Fruit fly (Drosophila melanogaster) whole organism, wandering third instar larva: ENCODE measurements around the gene mthl12.

ENCODE experiments used
- Abd-B ChIP-seq: fragments of >200 bp; optimal IDR thresholded peaks from 2 replicates; lab custom pipeline; 2017; ENCODE audit warnings: missing biosample characterization, missing genetic modification characterization
- CG32264 ChIP-seq: fragments of 200-800 bp; sonication (Bioruptor generic); optimal IDR thresholded peaks from 2 replicates; lab custom pipeline; 2016; ENCODE audit warnings: missing biosample characterization, missing genetic modification characterization
- CG9705 ChIP-seq: fragments of 200-800 bp; sonication (Bioruptor generic); optimal IDR thresholded peaks from 2 replicates; lab custom pipeline; 2018; ENCODE audit warnings: missing biosample characterization, mild to moderate bottlenecking, missing genetic modification characterization
- CrebA ChIP-seq: fragments of 200-800 bp; sonication (Bioruptor generic); optimal IDR thresholded peaks from 2 replicates; lab custom pipeline; 2016; ENCODE audit warnings: missing biosample characterization, mild to moderate bottlenecking, missing genetic modification characterization, borderline replicate concordance
- Dfd ChIP-seq: fragments of >200 bp; optimal IDR thresholded peaks from 2 replicates; lab custom pipeline; 2017; ENCODE audit warnings: missing biosample characterization, missing genetic modification characterization
- GATAd ChIP-seq: sonication (Bioruptor generic); optimal IDR thresholded peaks from 2 replicates; lab custom pipeline; 2016; ENCODE audit warnings: missing biosample characterization, missing genetic modification characterization
- HLH106 ChIP-seq: fragments of 200-800 bp; optimal IDR thresholded peaks from 3 replicates; lab custom pipeline; 2019; ENCODE audit warnings: missing biosample characterization, mild to moderate bottlenecking, missing genetic modification characterization, moderate library complexity
- Hnf4 ChIP-seq: fragments of 200-800 bp; sonication (Bioruptor generic); optimal IDR thresholded peaks from 2 replicates; lab custom pipeline; 2016; ENCODE audit warnings: missing biosample characterization, mild to moderate bottlenecking, missing genetic modification characterization
- Hr78 ChIP-seq: fragments of >200 bp; optimal IDR thresholded peaks from 2 replicates; lab custom pipeline; 2017; ENCODE audit warnings: missing biosample characterization, missing genetic modification characterization
- Hr83 ChIP-seq: fragments of 200-300 bp; sonication (Bioruptor generic); optimal IDR thresholded peaks from 2 replicates; lab custom pipeline; 2016; ENCODE audit warnings: missing biosample characterization, mild to moderate bottlenecking, missing genetic modification characterization, moderate library complexity; ENCODE audit not compliant: poor library complexity, severe bottlenecking
- Jra ChIP-seq: sonication (Bioruptor generic); optimal IDR thresholded peaks from 2 replicates; lab custom pipeline; 2016; ENCODE audit warnings: missing biosample characterization, missing genetic modification characterization
- Mio ChIP-seq: sonication (Bioruptor generic); optimal IDR thresholded peaks from 2 replicates; lab custom pipeline; 2016; ENCODE audit warnings: missing biosample characterization, missing genetic modification characterization
- Myc ChIP-seq: fragments of >200 bp; optimal IDR thresholded peaks from 2 replicates; lab custom pipeline; 2017
- N ChIP-seq: fragments of >200 bp; optimal IDR thresholded peaks from 2 replicates; lab custom pipeline; 2018; ENCODE audit warnings: missing biosample characterization, missing external identifiers, missing genetic modification characterization
- OdsH ChIP-seq: fragments of 200-800 bp; sonication (Bioruptor generic); optimal IDR thresholded peaks from 2 replicates; lab custom pipeline; 2016; ENCODE audit warnings: missing biosample characterization, mild to moderate bottlenecking, missing genetic modification characterization
- Rel ChIP-seq, 2 experiments: fragments of 200-800 bp; sonication (Bioruptor generic) in 1 of 2; optimal IDR thresholded peaks; 2 replicates in 1 of 2; 3 replicates in 1 of 2; lab custom pipeline; 2016 to 2019; ENCODE audit warnings: mild to moderate bottlenecking in 2 of 2, missing biosample characterization in 2 of 2, missing genetic modification characterization in 2 of 2, moderate library complexity in 1 of 2
- Sp1 ChIP-seq: fragments of 200-800 bp; sonication (Bioruptor generic); optimal IDR thresholded peaks from 3 replicates; lab custom pipeline; 2019; ENCODE audit warnings: missing biosample characterization, mild to moderate bottlenecking, missing genetic modification characterization, moderate library complexity
- br ChIP-seq: fragments of 200-800 bp; sonication (Bioruptor generic); optimal IDR thresholded peaks from 2 replicates; lab custom pipeline; 2016; ENCODE audit warnings: missing biosample characterization, missing genetic modification characterization
- brk ChIP-seq: fragments of 200-800 bp; sonication (Bioruptor generic); optimal IDR thresholded peaks from 2 replicates; lab custom pipeline; 2016; ENCODE audit warnings: missing biosample characterization, mild to moderate bottlenecking, missing genetic modification characterization
- dl ChIP-seq, 2 experiments: fragments of 175-275, 200-275 bp in 1 of 2; fragments of 200-275 bp in 1 of 2; sonication (Bioruptor generic); optimal IDR thresholded peaks; lab custom pipeline; 2018; ENCODE audit warnings: mild to moderate bottlenecking in 2 of 2, missing biosample characterization in 2 of 2, missing genetic modification characterization in 2 of 2, moderate library complexity in 2 of 2; ENCODE audit not compliant: partially characterized antibody in 2 of 2, insufficient read depth in 1 of 2
- dmrt93B ChIP-seq: fragments of 200-800 bp; sonication (Bioruptor generic); optimal IDR thresholded peaks from 2 replicates; lab custom pipeline; 2018; ENCODE audit warnings: missing biosample characterization, mild to moderate bottlenecking, missing genetic modification characterization
- dsf ChIP-seq: sonication (Bioruptor generic); optimal IDR thresholded peaks from 2 replicates; lab custom pipeline; 2016; ENCODE audit warnings: missing biosample characterization, missing genetic modification characterization, borderline replicate concordance
- ey ChIP-seq: fragments of 200-800 bp; sonication (Bioruptor generic); optimal IDR thresholded peaks from 2 replicates; lab custom pipeline; 2016; ENCODE audit warnings: missing biosample characterization, missing genetic modification characterization
- foxo ChIP-seq, 2 experiments: fragments of 200-800 bp; sonication (Bioruptor generic); optimal IDR thresholded peaks; 2 replicates in 1 of 2; 3 replicates in 1 of 2; lab custom pipeline; 2016 to 2017; ENCODE audit warnings: missing biosample characterization in 2 of 2, missing genetic modification characterization in 2 of 2
- fru ChIP-seq: fragments of 200-800 bp; sonication (Bioruptor generic); optimal IDR thresholded peaks from 3 replicates; lab custom pipeline; 2016; ENCODE audit warnings: missing biosample characterization, mild to moderate bottlenecking, missing genetic modification characterization
- h ChIP-seq: fragments of 200-800 bp; sonication (Bioruptor generic); optimal IDR thresholded peaks from 3 replicates; lab custom pipeline; 2016; ENCODE audit warnings: missing biosample characterization, mild to moderate bottlenecking, missing genetic modification characterization
- pan ChIP-seq: fragments of >200 bp; optimal IDR thresholded peaks from 2 replicates; lab custom pipeline; 2017
- psq ChIP-seq: fragments of 200-800 bp; sonication (Bioruptor generic); optimal IDR thresholded peaks from 3 replicates; lab custom pipeline; 2017; ENCODE audit warnings: missing biosample characterization, mild to moderate bottlenecking, missing genetic modification characterization, moderate library complexity
- rgr ChIP-seq: fragments of 200-800 bp; sonication (Bioruptor generic); optimal IDR thresholded peaks from 3 replicates; lab custom pipeline; 2016; ENCODE audit warnings: missing biosample characterization, mild to moderate bottlenecking, missing genetic modification characterization
- sage ChIP-seq: fragments of 200-800 bp; sonication (Bioruptor generic); optimal IDR thresholded peaks from 2 replicates; lab custom pipeline; 2016; ENCODE audit warnings: missing biosample characterization, mild to moderate bottlenecking, missing genetic modification characterization
- tai ChIP-seq: sonication (Bioruptor generic); optimal IDR thresholded peaks from 2 replicates; lab custom pipeline; 2016; ENCODE audit warnings: missing biosample characterization, missing genetic modification characterization
- usp ChIP-seq: fragments of >200 bp; optimal IDR thresholded peaks from 2 replicates; lab custom pipeline; 2017; ENCODE audit warnings: missing biosample characterization, missing genetic modification characterization

mthl12 gene

dm6 chr3R:13369348-13369747 is 15.9 kb downstream of the mthl12 start, which contains the start of gene CheA87a:
TSS of gene CheA87a (plus strand) at chr3R:13369648.
- TF ChIP-seq dmrt93B (GFP tag; lab: Kevin White, UChicago): no peak
- no peak for TF ChIP-seq Sp1 (GFP tag; lab: Kevin White, UChicago)
- no peak for TF ChIP-seq foxo (GFP tag; optimal IDR thresholded peaks at IDR 0.05; lab: Kevin White, UChicago)
- TF ChIP-seq Rel (GFP tag; optimal IDR thresholded peaks at IDR 0.05; lab: Kevin White, UChicago): no peak
- TF ChIP-seq Rel (tag; optimal IDR thresholded peaks at IDR 0.05; lab: Kevin White, UChicago): no peak
- no peak for TF ChIP-seq GATAd (GFP tag; lab: Kevin White, UChicago)
- TF ChIP-seq pan (lab: Kevin White, UChicago): no peak
- no peak for TF ChIP-seq OdsH (GFP tag; lab: Kevin White, UChicago)
- TF ChIP-seq dsf (GFP tag; lab: Kevin White, UChicago): no peak
- no peak for TF ChIP-seq tai (GFP tag; lab: Kevin White, UChicago)
- TF ChIP-seq sage (GFP tag; lab: Kevin White, UChicago): no peak
- TF ChIP-seq Myc (lab: Kevin White, UChicago): no peak
- TF ChIP-seq fru (GFP tag; lab: Kevin White, UChicago): no peak
- no peak for TF ChIP-seq Mio (GFP tag; lab: Kevin White, UChicago)

dm6 chr3R:13371840-13372680 is 18.6 kb downstream of the mthl12 start, which contains the start of the genes Lip3 and CG34309:
TSS of gene Lip3 (minus strand) at chr3R:13371904.
TSS of gene CG34309 (plus strand) at chr3R:13372630.
- TF ChIP-seq OdsH (GFP tag; lab: Kevin White, UChicago) (peak; percentile 81), brk (peak; percentile 82), Jra (GFP tag; lab: Kevin White, UChicago) (peak; percentile 52), foxo (GFP tag; optimal IDR thresholded peaks at IDR 0.05; lab: Kevin White, UChicago) (peak in 1 of 2 experiments; percentile 65), Hnf4 (peak; percentile 67), fru (GFP tag; lab: Kevin White, UChicago) (peak; percentile 76), Abd-B (GFP tag; lab: Kevin White, UChicago) (no peak), tai (GFP tag; lab: Kevin White, UChicago) (peak; percentile 9), Rel (GFP tag; optimal IDR thresholded peaks at IDR 0.05; lab: Kevin White, UChicago) (peak; percentile 32), Rel (tag; optimal IDR thresholded peaks at IDR 0.05; lab: Kevin White, UChicago) (no peak), HLH106 (tag; lab: Kevin White, UChicago) (peak; percentile 69), CrebA (GFP tag; lab: Kevin White, UChicago) (peak; percentile 0), rgr (GFP tag; lab: Kevin White, UChicago) (peak; percentile 82), dsf (GFP tag; lab: Kevin White, UChicago) (no peak), N (GFP tag; lab: Kevin White, UChicago) (no peak), Dfd (no peak), CG9705 (GFP tag; lab: Kevin White, UChicago) (no peak), ey (GFP tag; lab: Kevin White, UChicago) (peak; percentile 73), br (GFP tag; lab: Kevin White, UChicago) (peak; percentile 51), sage (GFP tag; lab: Kevin White, UChicago) (peak; percentile 24), CG32264 (GFP tag; lab: Kevin White, UChicago) (peak; percentile 1), h (GFP tag; lab: Kevin White, UChicago) (peak; percentile 82), Sp1 (GFP tag; lab: Kevin White, UChicago) (peak; percentile 88), dmrt93B (GFP tag; lab: Kevin White, UChicago) (peak; percentile 60), psq (GFP tag; lab: Kevin White, UChicago) (peak; percentile 73)
- TF ChIP-seq, all 38 proteins: peak for 19

dm6 chr3R:13374913-13375312 is 21.4 kb downstream of the mthl12 start:
- TF ChIP-seq Hr78 (GFP tag; lab: Kevin White, UChicago): no peak
- TF ChIP-seq dmrt93B (GFP tag; lab: Kevin White, UChicago): no peak
- no peak for TF ChIP-seq ey (GFP tag; lab: Kevin White, UChicago)

DNA sequence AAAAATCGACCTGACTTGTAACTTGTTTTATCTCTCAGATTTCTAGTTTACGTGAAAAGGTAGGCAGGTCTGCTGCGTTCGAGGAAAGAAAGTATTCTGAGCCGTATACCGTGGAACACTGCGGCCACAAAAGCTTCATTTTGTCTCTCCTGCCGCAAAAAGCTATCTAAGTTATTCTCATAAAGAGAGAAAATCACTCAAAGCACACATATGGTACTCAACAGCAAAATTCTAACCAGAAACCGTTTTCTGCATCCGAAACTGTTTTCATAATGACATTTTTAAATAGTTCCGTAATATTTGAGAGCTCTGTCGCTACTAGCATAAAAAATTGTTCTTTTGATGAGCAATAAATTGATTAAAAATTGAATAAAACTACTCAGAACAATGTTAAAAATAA is 26.2 kb downstream of the mthl12 start, which contains the start of the genes CG9813 and CG8870:
Gene CG9813 (minus strand): TSS at position 101 of the 400 bp plus-strand sequence.
Gene CG8870 (plus strand): TSS at position 168 of the 400 bp plus-strand sequence.
- TF ChIP-seq sage (GFP tag; lab: Kevin White, UChicago) (no peak), Dfd (no peak), CrebA (GFP tag; lab: Kevin White, UChicago) (no peak), Mio (GFP tag; lab: Kevin White, UChicago) (no peak), N (GFP tag; lab: Kevin White, UChicago) (no peak), Hr83 (no peak), usp (GFP tag; lab: Kevin White, UChicago) (no peak), pan (lab: Kevin White, UChicago) (no peak), dl (GFP tag; optimal IDR thresholded peaks at IDR 0.05; lab: Kevin White, UChicago; ENCODE audit: insufficient read depth in 1 of 2, partially characterized antibody in 2 of 2) (no peak)
